Worm (Caenorhabditis elegans): Measurements from ENCODE around the gene K04C2.2.

DNA sequence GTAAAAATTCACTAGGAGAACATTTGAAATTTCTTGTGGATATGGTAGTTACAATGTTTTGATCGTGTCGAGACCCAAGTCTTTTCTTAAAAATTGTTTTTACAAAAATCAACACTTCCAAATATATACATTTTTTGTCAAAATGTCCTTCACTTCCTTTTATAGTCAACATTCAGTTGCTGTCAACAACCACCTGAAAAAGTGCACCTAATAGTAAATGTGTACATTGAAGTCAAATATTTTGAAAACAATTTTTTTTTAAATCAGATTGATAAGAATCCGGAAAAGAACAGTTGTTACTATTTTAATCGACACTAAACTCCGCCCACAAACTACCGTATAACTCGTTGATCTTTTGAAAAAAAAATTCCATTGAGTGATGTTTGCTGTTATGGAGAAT, 6.1 kb downstream of the K04C2.2 start:
- no peak for TF ChIP-seq aly-1 (tag; optimal IDR thresholded peaks at IDR 0.05)
- TF ChIP-seq scrt-1 (GFP tag; IDR thresholded peaks at IDR 0.05) = no peak
- no peak for TF ChIP-seq ceh-36 (tag; optimal IDR thresholded peaks at IDR 0.05)
- no peak for TF ChIP-seq F13C5.2 (tag; optimal IDR thresholded peaks at IDR 0.05)
- no peak for TF ChIP-seq B0310.2 (tag; optimal IDR thresholded peaks at IDR 0.05)
- no peak for TF ChIP-seq tbx-11 (GFP tag; IDR thresholded peaks at IDR 0.05)
- no peak for TF ChIP-seq ama-1 (optimal IDR thresholded peaks at IDR 0.05)
- no peak for TF ChIP-seq pes-1 (GFP tag; IDR thresholded peaks at IDR 0.05)
- TF ChIP-seq hmbx-1 (tag; optimal IDR thresholded peaks at IDR 0.05) = no peak
- no peak for TF ChIP-seq hmg-4 (GFP tag; optimal IDR thresholded peaks at IDR 0.05)
- no peak for TF ChIP-seq flt-1 (GFP tag; IDR thresholded peaks at IDR 0.05)
- TF ChIP-seq sea-1 (GFP tag; conservative IDR thresholded peaks at IDR 0.05) = no peak
- no peak for TF ChIP-seq hnd-1 (tag; optimal IDR thresholded peaks at IDR 0.05)
- no peak for TF ChIP-seq tbx-37 (GFP tag; conservative IDR thresholded peaks at IDR 0.05)

Data from whole organism, early embryonic.